Worm (Caenorhabditis elegans) whole organism, L2 larva: ENCODE results near the gene H04D03.7.

Experiments
- R02D3.7 ChIP-seq: fragments of 150-350 bp; optimal IDR thresholded peaks from 2 replicates; lab custom pipeline; 2014; ENCODE audit warnings: missing biosample characterization, missing genetic modification characterization
- Y55F3AM.14 ChIP-seq: fragments of 200-800 bp; sonication (Bioruptor generic); optimal IDR thresholded peaks from 2 replicates; lab custom pipeline; 2018; ENCODE audit warnings: mild to moderate bottlenecking, missing genetic modification characterization, missing compliant biosample characterization
- ZK546.5 ChIP-seq: sonication (generic microtip); optimal IDR thresholded peaks from 2 replicates; lab custom pipeline; 2017; ENCODE audit warnings: missing biosample characterization, missing genetic modification characterization
- aly-2 ChIP-seq: fragments of 150-350 bp; optimal IDR thresholded peaks from 2 replicates; lab custom pipeline; 2014; ENCODE audit warnings: missing biosample characterization, missing genetic modification characterization
- ama-1 ChIP-seq: fragments of 150-350 bp; optimal IDR thresholded peaks from 2 replicates; lab custom pipeline; 2018; ENCODE audit warnings: inconsistent platforms
- dmd-4 ChIP-seq: sonication (generic microtip); optimal IDR thresholded peaks from 2 replicates; lab custom pipeline; 2017; ENCODE audit warnings: missing biosample characterization, missing genetic modification characterization
- egl-27 ChIP-seq: sonication (generic microtip); optimal IDR thresholded peaks from 3 replicates; lab custom pipeline; 2017; ENCODE audit warnings: missing biosample characterization, missing genetic modification reagents, missing genetic modification characterization
- elt-1 ChIP-seq: fragments of 150-350 bp; optimal IDR thresholded peaks from 2 replicates; lab custom pipeline; 2014; ENCODE audit warnings: missing biosample characterization, missing genetic modification characterization
- elt-3 ChIP-seq: sonication (generic microtip); optimal IDR thresholded peaks from 2 replicates; lab custom pipeline; 2017; ENCODE audit warnings: missing biosample characterization, missing genetic modification characterization
- gmeb-1 ChIP-seq: fragments of 150-350 bp; optimal IDR thresholded peaks from 2 replicates; lab custom pipeline; 2014; ENCODE audit warnings: missing biosample characterization, missing genetic modification characterization
- lin-13 ChIP-seq: fragments of 150-350 bp; optimal IDR thresholded peaks from 2 replicates; lab custom pipeline; 2014; ENCODE audit warnings: missing biosample characterization, missing genetic modification reagents, missing genetic modification characterization
- lsy-2 ChIP-seq, 2 experiments: fragments of 150-350 bp in 1 of 2; sonication (generic microtip) in 1 of 2; optimal IDR thresholded peaks; 2 replicates each; lab custom pipeline; 2014 to 2017; ENCODE audit warnings: missing biosample characterization in 2 of 2, missing genetic modification characterization in 2 of 2
- mdl-1 ChIP-seq, 2 experiments: fragments of 150-350 bp in 1 of 2; sonication (generic microtip) in 1 of 2; optimal IDR thresholded peaks; 2 replicates each; lab custom pipeline; 2017; ENCODE audit warnings: missing biosample characterization in 2 of 2, missing genetic modification characterization in 2 of 2
- nhr-10 ChIP-seq: sonication (generic microtip); optimal IDR thresholded peaks from 2 replicates; lab custom pipeline; 2017; ENCODE audit warnings: missing biosample characterization, missing genetic modification characterization
- nhr-23 ChIP-seq: fragments of 150-350 bp; optimal IDR thresholded peaks from 2 replicates; lab custom pipeline; 2014; ENCODE audit warnings: missing biosample characterization, missing genetic modification reagents, missing genetic modification characterization
- nhr-25 ChIP-seq: fragments of 150-350 bp; sonication (generic microtip); optimal IDR thresholded peaks from 3 replicates; lab custom pipeline; 2014; ENCODE audit warnings: missing biosample characterization, missing genetic modification characterization
- nhr-6 ChIP-seq: fragments of 150-350 bp; optimal IDR thresholded peaks from 2 replicates; lab custom pipeline; 2014; ENCODE audit warnings: missing biosample characterization, missing genetic modification characterization
- sma-3 ChIP-seq: sonication (generic microtip); optimal IDR thresholded peaks from 2 replicates; lab custom pipeline; 2016; ENCODE audit warnings: missing genetic modification reagents, missing genetic modification characterization, missing compliant biosample characterization
- snpc-4 ChIP-seq: fragments of 150-350 bp; optimal IDR thresholded peaks from 2 replicates; lab custom pipeline; 2014; ENCODE audit warnings: missing biosample characterization, missing genetic modification characterization
- unc-55 ChIP-seq: fragments of 150-350 bp; sonication (generic microtip); optimal IDR thresholded peaks from 3 replicates; lab custom pipeline; 2014; ENCODE audit warnings: missing biosample characterization, missing genetic modification reagents, missing genetic modification characterization

The H04D03.7 gene

ce11 chrIII:10395990-10396389 is 50.6 kb downstream of the H04D03.7 start, which contains the start of gene M03C11.1:
Gene M03C11.1, minus strand, starts transcription at chrIII:10396090.
- TF ChIP-seq nhr-23 (tag; lab: Kevin White, UChicago) (no peak), egl-27 (tag; lab: Kevin White, UChicago) (no peak), lsy-2 (tag; optimal IDR thresholded peaks at IDR 0.05; lab: Kevin White, UChicago) (no peak), unc-55 (GFP tag; lab: Kevin White, UChicago) (no peak), nhr-10 (tag; lab: Kevin White, UChicago) (no peak), dmd-4 (no peak), mdl-1 (tag; optimal IDR thresholded peaks at IDR 0.05; lab: Kevin White, UChicago) (no peak), R02D3.7 (tag; lab: Kevin White, UChicago) (no peak), nhr-6 (tag; lab: Kevin White, UChicago) (no peak), ama-1 (lab: Kevin White, UChicago) (no peak), sma-3 (GFP tag; lab: Kevin White, UChicago) (no peak), snpc-4 (no peak), gmeb-1 (no peak), Y55F3AM.14 (no peak), nhr-25 (tag; lab: Kevin White, UChicago) (no peak), ZK546.5 (no peak), elt-3 (tag; lab: Kevin White, UChicago) (no peak), lin-13 (GFP tag; lab: Kevin White, UChicago) (no peak), elt-1 (no peak), aly-2 (tag; lab: Kevin White, UChicago) (no peak)
